Fruit fly (Drosophila melanogaster) whole organism, prepupa: Measurements from ENCODE around the gene skd.
A peak's percentile ranks its signal among the peaks of the same experiment; 100 is the strongest.

ENCODE experiments used
- CG11762 ChIP-seq: fragments of 200-800 bp; sonication (Bioruptor generic); optimal IDR thresholded peaks from 3 replicates; lab custom pipeline; 2016; ENCODE audit warnings: missing biosample characterization, missing genetic modification characterization; ENCODE audit not compliant: insufficient read depth
- CG11902 ChIP-seq: fragments of 200-800 bp; sonication (Bioruptor generic); optimal IDR thresholded peaks from 3 replicates; lab custom pipeline; 2016; ENCODE audit warnings: missing biosample characterization, missing genetic modification characterization
- CG15336 ChIP-seq: fragments of 200-800 bp; sonication (Bioruptor generic); IDR thresholded peaks from 2 replicates; pipeline ENCODE4 v1.3.6; 2022; ENCODE audit warnings: missing biosample characterization, missing genetic modification characterization
- CG1621 ChIP-seq: fragments of 200-800 bp; sonication (Bioruptor generic); optimal IDR thresholded peaks from 3 replicates; lab custom pipeline; 2018; ENCODE audit warnings: missing biosample characterization, mild to moderate bottlenecking, missing genetic modification characterization
- CG3032 ChIP-seq: fragments of 200-800 bp; optimal IDR thresholded peaks from 2 replicates; lab custom pipeline; 2019; ENCODE audit warnings: missing biosample characterization, mild to moderate bottlenecking, missing genetic modification characterization, moderate library complexity
- CG32006 ChIP-seq: fragments of 200-800 bp; sonication (Bioruptor generic); optimal IDR thresholded peaks from 3 replicates; lab custom pipeline; 2017; ENCODE audit warnings: missing biosample characterization, mild to moderate bottlenecking, missing genetic modification characterization
- CG34406 ChIP-seq: fragments of 200-800 bp; sonication (Bioruptor generic); optimal IDR thresholded peaks from 3 replicates; lab custom pipeline; 2016; ENCODE audit warnings: missing biosample characterization, missing genetic modification characterization
- CG3919 ChIP-seq: fragments of 200-800 bp; sonication (Bioruptor generic); optimal IDR thresholded peaks from 3 replicates; lab custom pipeline; 2016; ENCODE audit warnings: missing biosample characterization, missing genetic modification characterization
- CG4318 ChIP-seq: fragments of 200-800 bp; sonication (Bioruptor generic); optimal IDR thresholded peaks from 3 replicates; lab custom pipeline; 2017; ENCODE audit warnings: missing biosample characterization, mild to moderate bottlenecking, missing genetic modification characterization
- CG6163 ChIP-seq: fragments of 200-800 bp; sonication (Bioruptor generic); IDR thresholded peaks from 3 replicates; pipeline ENCODE4 v1.3.6; 2022; ENCODE audit warnings: missing biosample characterization, missing genetic modification characterization
- CG6792 ChIP-seq: fragments of 200-800 bp; sonication (Bioruptor generic); optimal IDR thresholded peaks from 3 replicates; lab custom pipeline; 2016; ENCODE audit warnings: missing biosample characterization, missing genetic modification characterization
- CG6854 ChIP-seq: fragments of 200-800 bp; sonication (Bioruptor generic); optimal IDR thresholded peaks from 2 replicates; lab custom pipeline; 2017; ENCODE audit warnings: missing biosample characterization, mild to moderate bottlenecking, missing genetic modification characterization
- CG7368 ChIP-seq: fragments of 200-800 bp; sonication (Bioruptor generic); optimal IDR thresholded peaks from 3 replicates; lab custom pipeline; 2016; ENCODE audit warnings: missing biosample characterization, missing genetic modification characterization
- CG8319 ChIP-seq: fragments of 200-800 bp; sonication (Bioruptor generic); optimal IDR thresholded peaks from 3 replicates; lab custom pipeline; 2016; ENCODE audit warnings: missing biosample characterization, missing genetic modification characterization
- CG9139 ChIP-seq: fragments of 200-800 bp; sonication (Bioruptor generic); optimal IDR thresholded peaks from 3 replicates; lab custom pipeline; 2017; ENCODE audit warnings: missing biosample characterization, mild to moderate bottlenecking, missing genetic modification characterization
- Eip78C ChIP-seq: fragments of 200-800 bp; sonication (Bioruptor generic); peaks from one replicate; lab custom pipeline; 2016; ENCODE audit warnings: missing biosample characterization, missing genetic modification characterization
- Eip93F ChIP-seq: fragments of 200-800 bp; sonication (Bioruptor generic); optimal IDR thresholded peaks from 2 replicates; lab custom pipeline; 2016; ENCODE audit warnings: missing biosample characterization, mild to moderate bottlenecking, missing genetic modification characterization
- Ets21C ChIP-seq: fragments of 200-800 bp; sonication (Bioruptor generic); optimal IDR thresholded peaks from 3 replicates; lab custom pipeline; 2016; ENCODE audit warnings: missing biosample characterization, missing genetic modification characterization
- Ets96B ChIP-seq: fragments of 200-800 bp; optimal IDR thresholded peaks from 2 replicates; lab custom pipeline; 2019; ENCODE audit warnings: missing biosample characterization, mild to moderate bottlenecking, missing genetic modification characterization, moderate library complexity
- Hr38 ChIP-seq: sonication (Bioruptor generic); optimal IDR thresholded peaks from 2 replicates; lab custom pipeline; 2016; ENCODE audit warnings: missing biosample characterization, missing genetic modification characterization
- Hr39 ChIP-seq: fragments of 200-800 bp; sonication (Bioruptor generic); optimal IDR thresholded peaks from 2 replicates; lab custom pipeline; 2016; ENCODE audit warnings: missing biosample characterization, missing genetic modification characterization
- Met ChIP-seq: fragments of 200-800 bp; sonication (Bioruptor generic); optimal IDR thresholded peaks from 3 replicates; lab custom pipeline; 2016; ENCODE audit warnings: missing biosample characterization, missing genetic modification characterization
- OdsH ChIP-seq: fragments of 200-800 bp; sonication (Bioruptor generic); optimal IDR thresholded peaks from 3 replicates; lab custom pipeline; 2016; ENCODE audit warnings: missing biosample characterization, missing genetic modification characterization
- Sox102F ChIP-seq: fragments of 200-800 bp; sonication (Bioruptor generic); optimal IDR thresholded peaks from 2 replicates; lab custom pipeline; 2016; ENCODE audit warnings: missing biosample characterization, mild to moderate bottlenecking, missing genetic modification characterization
- Sox14 ChIP-seq: fragments of 200-800 bp; sonication (Bioruptor generic); optimal IDR thresholded peaks from 3 replicates; lab custom pipeline; 2016; ENCODE audit warnings: missing biosample characterization, missing genetic modification characterization
- Sox15 ChIP-seq: fragments of 200-800 bp; sonication (Bioruptor generic); optimal IDR thresholded peaks from 3 replicates; lab custom pipeline; 2016; ENCODE audit warnings: missing biosample characterization, missing genetic modification characterization
- achi ChIP-seq: fragments of 200-800 bp; sonication (Bioruptor generic); optimal IDR thresholded peaks from 3 replicates; lab custom pipeline; 2016; ENCODE audit warnings: missing biosample characterization, missing genetic modification characterization
- acj6 ChIP-seq: fragments of 200-800 bp; sonication (Bioruptor generic); optimal IDR thresholded peaks from 3 replicates; lab custom pipeline; 2016; ENCODE audit warnings: missing biosample characterization, missing genetic modification characterization
- dac ChIP-seq: fragments of 200-800 bp; sonication (Bioruptor generic); optimal IDR thresholded peaks from 2 replicates; lab custom pipeline; 2017; ENCODE audit warnings: missing biosample characterization, mild to moderate bottlenecking, missing genetic modification characterization
- eg ChIP-seq: fragments of 200-800 bp; sonication (Bioruptor generic); IDR thresholded peaks from 3 replicates; pipeline ENCODE4 v1.3.6; 2022; ENCODE audit warnings: missing biosample characterization, missing genetic modification characterization
- esn ChIP-seq: fragments of 200-800 bp; sonication (Bioruptor generic); optimal IDR thresholded peaks from 2 replicates; lab custom pipeline; 2016; ENCODE audit warnings: missing biosample characterization, mild to moderate bottlenecking, missing genetic modification characterization, moderate library complexity
- fd85E ChIP-seq: fragments of 200-800 bp; sonication (Bioruptor generic); optimal IDR thresholded peaks from 3 replicates; lab custom pipeline; 2016; ENCODE audit warnings: missing biosample characterization, missing genetic modification characterization
- fkh ChIP-seq: fragments of 200-800 bp; sonication (Bioruptor generic); optimal IDR thresholded peaks from 3 replicates; lab custom pipeline; 2017; ENCODE audit warnings: missing biosample characterization, mild to moderate bottlenecking, missing genetic modification characterization, moderate library complexity
- lz ChIP-seq: fragments of 200-800 bp; sonication (Bioruptor generic); optimal IDR thresholded peaks from 3 replicates; lab custom pipeline; 2016; ENCODE audit warnings: missing biosample characterization, missing genetic modification characterization
- pdm3 ChIP-seq: fragments of 200-800 bp; sonication (Bioruptor generic); optimal IDR thresholded peaks from 3 replicates; lab custom pipeline; 2016; ENCODE audit warnings: missing biosample characterization, missing genetic modification characterization
- salr ChIP-seq, 2 experiments: fragments of 200-800 bp; sonication (Bioruptor generic); optimal IDR thresholded peaks; 3 replicates each; lab custom pipeline; 2016 to 2018; ENCODE audit warnings: missing biosample characterization in 2 of 2, missing genetic modification characterization in 2 of 2, mild to moderate bottlenecking in 1 of 2
- spab ChIP-seq: fragments of 200-800 bp; sonication (Bioruptor generic); optimal IDR thresholded peaks from 2 replicates; lab custom pipeline; 2017; ENCODE audit warnings: missing biosample characterization, mild to moderate bottlenecking, missing genetic modification characterization, missing genetic modification reagents
- ss ChIP-seq, 2 experiments: fragments of 200-800 bp; sonication (Bioruptor generic); optimal IDR thresholded peaks; 2 replicates in 1 of 2; 3 replicates in 1 of 2; lab custom pipeline; 2017 to 2018; ENCODE audit warnings: mild to moderate bottlenecking in 2 of 2, missing biosample characterization in 2 of 2, missing genetic modification characterization in 2 of 2, moderate library complexity in 1 of 2

The skd gene

dm6 chr3L:21009405-21010120, 17.7 kb downstream of the skd start (continued):
- no peak for TF ChIP-seq Hr38 (GFP tag; lab: Kevin White, UChicago)
- TF ChIP-seq Sox14 (GFP tag; lab: Kevin White, UChicago), result peak; percentile 89
- TF ChIP-seq ss (GFP tag; optimal IDR thresholded peaks at IDR 0.05; lab: Kevin White, UChicago), result peak; percentile 22 to 43
- peak; percentile 85 for TF ChIP-seq Hr39
- TF ChIP-seq CG4318 (GFP tag; lab: Kevin White, UChicago), result peak; percentile 27
- peak; percentile 88 for TF ChIP-seq esn (GFP tag; lab: Kevin White, UChicago)
- peak; percentile 82 for TF ChIP-seq eg (GFP tag; lab: Robert Waterston, UW)
- no peak for TF ChIP-seq CG3032 (tag; lab: Kevin White, UChicago)
- TF ChIP-seq CG11762, result peak; percentile 62
- peak; percentile 74 for TF ChIP-seq Ets21C
- TF ChIP-seq Sox102F (GFP tag; lab: Kevin White, UChicago), result peak; percentile 89
- TF ChIP-seq CG15336 (GFP tag; lab: Robert Waterston, UW), result peak; percentile 85
- peak; percentile 46 for TF ChIP-seq dac
- peak; percentile 46 for TF ChIP-seq CG1621 (tag; lab: Kevin White, UChicago)
- TF ChIP-seq CG3919 (GFP tag; lab: Kevin White, UChicago), result peak; percentile 84
- peak; percentile 78 for TF ChIP-seq CG6792 (GFP tag; lab: Kevin White, UChicago)
- TF ChIP-seq CG11902 (GFP tag; lab: Kevin White, UChicago), result peak; percentile 62
- TF ChIP-seq CG6854 (GFP tag; lab: Kevin White, UChicago), result no peak
- peak; percentile 73 for TF ChIP-seq CG32006 (GFP tag; lab: Kevin White, UChicago)
- TF ChIP-seq, all 60 proteins: peak for 55

DNA sequence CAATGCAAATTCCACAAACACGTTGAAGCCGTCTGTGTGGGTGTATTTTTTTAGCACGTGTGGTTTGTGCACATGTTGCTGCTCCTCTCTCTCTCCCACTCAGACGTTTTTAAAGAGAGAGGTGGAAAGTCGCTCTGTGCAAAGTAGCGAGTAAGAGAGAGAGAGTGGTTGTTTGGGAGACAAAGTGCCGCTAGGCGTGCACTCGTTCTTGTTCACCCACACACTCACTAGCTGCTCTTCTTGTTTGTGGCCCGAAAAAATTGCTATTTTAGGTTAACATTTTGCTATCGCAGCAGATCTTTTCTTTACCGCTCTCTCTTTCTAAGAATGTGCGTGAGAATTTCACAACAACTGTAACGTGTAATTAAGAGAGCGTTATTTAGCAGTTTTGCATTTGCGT, 18.3 kb downstream of the skd start:
- TF ChIP-seq esn (GFP tag; lab: Kevin White, UChicago) (no peak), Eip93F (GFP tag; lab: Kevin White, UChicago) (no peak), achi (GFP tag; lab: Kevin White, UChicago) (no peak), CG7368 (GFP tag; lab: Kevin White, UChicago) (no peak), OdsH (GFP tag; lab: Kevin White, UChicago) (no peak), Sox15 (GFP tag; lab: Kevin White, UChicago) (no peak), Ets96B (tag; lab: Kevin White, UChicago) (no peak), CG6854 (GFP tag; lab: Kevin White, UChicago) (no peak), acj6 (GFP tag; lab: Kevin White, UChicago) (no peak), pdm3 (GFP tag; lab: Kevin White, UChicago) (no peak), CG6163 (GFP tag; lab: Robert Waterston, UW) (peak; percentile 39; the same call in 1 of the 3 replicates), eg (GFP tag; lab: Robert Waterston, UW) (peak; percentile 24; the same call in 1 of the 3 replicates), CG32006 (GFP tag; lab: Kevin White, UChicago) (no peak), CG9139 (GFP tag; lab: Kevin White, UChicago) (no peak), CG6792 (GFP tag; lab: Kevin White, UChicago) (no peak), fd85E (peak; percentile 21), CG8319 (no peak), CG1621 (tag; lab: Kevin White, UChicago) (no peak), Ets21C (no peak), CG11762 (no peak), Sox14 (GFP tag; lab: Kevin White, UChicago) (no peak), lz (GFP tag; lab: Kevin White, UChicago) (no peak), ss (GFP tag; optimal IDR thresholded peaks at IDR 0.05; lab: Kevin White, UChicago) (peak in 1 of 2 experiments; percentile 2), dac (no peak), CG11902 (GFP tag; lab: Kevin White, UChicago) (no peak), spab (GFP tag; lab: Kevin White, UChicago) (no peak)

DNA sequence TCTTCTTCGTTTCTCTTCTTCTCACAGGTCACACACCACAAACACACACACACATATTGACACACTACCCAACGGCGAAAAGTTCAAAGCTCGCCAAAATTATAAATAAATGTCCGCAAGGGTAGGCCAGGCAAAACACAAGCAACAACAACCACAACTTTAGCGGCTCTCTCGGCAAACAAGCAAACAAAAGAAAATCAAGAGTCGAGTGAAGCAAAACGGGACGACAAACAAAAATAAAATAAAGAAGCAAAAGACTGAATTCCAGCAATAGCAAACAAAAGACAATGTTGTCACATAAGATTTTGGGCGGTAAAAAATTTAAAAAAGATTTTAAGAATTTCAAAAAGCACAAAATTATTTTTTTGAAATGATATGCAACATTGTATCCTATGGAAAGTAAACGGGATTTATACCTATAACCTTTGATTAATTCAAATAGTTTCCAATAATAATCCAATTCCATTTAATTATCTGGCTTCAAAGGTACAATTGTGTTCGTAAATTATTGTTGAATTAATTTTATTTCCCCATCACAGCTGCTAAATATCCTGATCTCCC, 18.9 kb downstream of the skd start:
- TF ChIP-seq CG8319 (no peak), esn (GFP tag; lab: Kevin White, UChicago) (peak; percentile 19), salr (GFP tag; optimal IDR thresholded peaks at IDR 0.05; lab: Kevin White, UChicago) (peak in 1 of 2 experiments; percentile 7), Eip78C (GFP tag; lab: Kevin White, UChicago) (peak; percentile 77), fd85E (no peak), CG6163 (GFP tag; lab: Robert Waterston, UW) (no peak), CG34406 (GFP tag; lab: Kevin White, UChicago) (peak; percentile 7), Sox102F (GFP tag; lab: Kevin White, UChicago) (peak; percentile 12), achi (GFP tag; lab: Kevin White, UChicago) (peak; percentile 18), fkh (GFP tag; lab: Kevin White, UChicago) (peak; percentile 63), Met (GFP tag; lab: Kevin White, UChicago) (peak; percentile 8), pdm3 (GFP tag; lab: Kevin White, UChicago) (peak; percentile 7)
